Worm (Caenorhabditis elegans) whole organism, mixed stage, embryonic: ENCODE measurements around the gene C05B5.5.

Experiments used
- elt-1 ChIP-seq: sonication (generic microtip); optimal IDR thresholded peaks from 2 replicates; lab custom pipeline; 2017; ENCODE audit warnings: missing genetic modification characterization, mild to moderate bottlenecking, missing compliant biosample characterization, antibody characterized with exemption, moderate library complexity, borderline replicate concordance; ENCODE audit not compliant: insufficient read depth
- lin-32 ChIP-seq: fragments of 200-800 bp; sonication (Bioruptor generic); optimal IDR thresholded peaks from 2 replicates; lab custom pipeline; 2018; ENCODE audit warnings: mild to moderate bottlenecking, missing genetic modification characterization, missing compliant biosample characterization
- lsy-2 ChIP-seq: fragments of 150-350 bp; optimal IDR thresholded peaks from 2 replicates; lab custom pipeline; 2014; ENCODE audit warnings: missing biosample characterization, missing genetic modification characterization
- pha-4 ChIP-seq: fragments of 150-350 bp; optimal IDR thresholded peaks from 2 replicates; lab custom pipeline; 2018; ENCODE audit warnings: missing biosample characterization, missing genetic modification reagents, missing genetic modification characterization
- unc-39 ChIP-seq: fragments of 150-350 bp; optimal IDR thresholded peaks from 2 replicates; lab custom pipeline; 2014; ENCODE audit warnings: missing biosample characterization, missing genetic modification characterization

- no peak for TF ChIP-seq lsy-2
- TF ChIP-seq elt-1 (tag; lab: Kevin White, UChicago): no peak
- no peak for TF ChIP-seq pha-4 (tag; lab: Kevin White, UChicago)
- TF ChIP-seq unc-39 (tag; lab: Kevin White, UChicago): no peak
- TF ChIP-seq lin-32 (GFP tag; lab: Kevin White, UChicago): no peak
Measured at ce11 chrIII:10004213-10004612, 3.1 kb downstream of the C05B5.5 start, which contains the start of gene C05B5.11.
